Fruit fly (Drosophila melanogaster) Kc167 (cell line): ENCODE measurements around the gene CG5828.

Experiments used
- Myc ChIP-seq: fragments of >200 bp; optimal IDR thresholded peaks from 2 replicates; lab custom pipeline; 2017; ENCODE audit warnings: missing external identifiers
- Sin3A ChIP-seq: fragments of >200 bp; optimal IDR thresholded peaks from 2 replicates; lab custom pipeline; 2018; ENCODE audit warnings: missing external identifiers
- h ChIP-seq: fragments of >200 bp; optimal IDR thresholded peaks from 3 replicates; lab custom pipeline; 2018; ENCODE audit warnings: missing external identifiers
- insv ChIP-seq: fragments of >200 bp; optimal IDR thresholded peaks from 3 replicates; lab custom pipeline; 2018; ENCODE audit warnings: missing external identifiers
- psq ChIP-seq: fragments of >200 bp; optimal IDR thresholded peaks from 2 replicates; lab custom pipeline; 2017; ENCODE audit warnings: missing external identifiers
- ttk ChIP-seq: sonication (Bioruptor generic); optimal IDR thresholded peaks from 2 replicates; lab custom pipeline; 2017; ENCODE audit warnings: missing external identifiers

The CG5828 gene

DNA sequence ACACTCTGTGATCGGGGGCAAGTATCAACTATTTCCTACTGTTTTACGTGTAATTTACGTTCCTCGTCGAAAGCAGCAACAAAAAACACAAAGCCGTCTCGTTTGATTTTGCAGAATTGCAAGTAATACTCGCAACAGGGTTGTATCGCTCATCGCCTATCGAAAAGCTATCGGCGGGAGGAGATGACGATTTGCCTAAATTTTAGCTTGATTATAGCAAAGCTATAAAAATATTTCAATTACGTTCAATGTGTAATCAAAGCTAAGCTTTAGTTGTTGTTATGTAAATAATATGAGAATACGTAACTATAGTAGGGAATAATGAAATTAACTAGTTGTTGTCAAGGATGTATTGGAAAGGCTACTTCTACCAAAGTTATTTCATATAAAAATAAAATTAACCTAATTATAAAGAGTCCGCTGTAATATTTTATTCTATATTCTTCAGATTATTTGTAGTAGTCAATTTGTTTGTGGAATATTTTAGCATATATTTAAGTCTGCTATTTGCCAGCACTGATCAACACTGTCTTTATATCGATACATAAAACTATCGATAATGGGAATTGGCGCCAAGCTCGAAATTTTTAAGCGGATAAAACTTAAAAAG, 34.0 kb upstream of the CG5828 start, which contains the start of gene Rpn11:
Gene Rpn11, minus strand, starts transcription at position 146 of the 610 bp plus-strand sequence.
- TF ChIP-seq ttk (lab: Kevin White, UChicago) = no peak
- no peak for TF ChIP-seq insv (lab: Kevin White, UChicago)
- TF ChIP-seq h (lab: Kevin White, UChicago) = no peak
- no peak for TF ChIP-seq Sin3A (lab: Kevin White, UChicago)
- no peak for TF ChIP-seq psq (lab: Kevin White, UChicago)
- no peak for TF ChIP-seq Myc (lab: Kevin White, UChicago)

DNA sequence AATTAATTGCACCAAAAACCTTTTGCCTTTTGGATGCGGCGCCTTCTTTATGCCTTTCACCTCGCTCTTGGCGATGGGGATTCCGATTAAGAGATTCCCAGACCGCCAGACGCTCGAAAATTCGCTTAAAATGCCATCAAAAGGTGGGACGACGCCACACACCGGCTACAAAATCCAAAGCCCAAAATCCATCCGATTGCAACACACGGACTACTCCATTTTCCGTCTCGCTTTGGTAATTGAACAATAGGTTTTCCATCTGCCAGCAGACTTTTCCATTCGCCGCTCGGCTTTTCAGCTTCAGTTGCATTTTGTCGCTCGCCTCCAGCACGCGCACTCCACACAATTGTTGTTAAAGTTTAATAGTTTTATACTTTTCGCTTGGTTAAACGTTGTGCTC, 33.3 kb upstream of the CG5828 start, which contains the start of gene qtc:
Gene qtc, plus strand, starts transcription at position 301 of the 400 bp plus-strand sequence.
- no peak for TF ChIP-seq Sin3A (lab: Kevin White, UChicago)
- no peak for TF ChIP-seq psq (lab: Kevin White, UChicago)
- no peak for TF ChIP-seq insv (lab: Kevin White, UChicago)
- no peak for TF ChIP-seq ttk (lab: Kevin White, UChicago)
- no peak for TF ChIP-seq Myc (lab: Kevin White, UChicago)
- no peak for TF ChIP-seq h (lab: Kevin White, UChicago)

DNA sequence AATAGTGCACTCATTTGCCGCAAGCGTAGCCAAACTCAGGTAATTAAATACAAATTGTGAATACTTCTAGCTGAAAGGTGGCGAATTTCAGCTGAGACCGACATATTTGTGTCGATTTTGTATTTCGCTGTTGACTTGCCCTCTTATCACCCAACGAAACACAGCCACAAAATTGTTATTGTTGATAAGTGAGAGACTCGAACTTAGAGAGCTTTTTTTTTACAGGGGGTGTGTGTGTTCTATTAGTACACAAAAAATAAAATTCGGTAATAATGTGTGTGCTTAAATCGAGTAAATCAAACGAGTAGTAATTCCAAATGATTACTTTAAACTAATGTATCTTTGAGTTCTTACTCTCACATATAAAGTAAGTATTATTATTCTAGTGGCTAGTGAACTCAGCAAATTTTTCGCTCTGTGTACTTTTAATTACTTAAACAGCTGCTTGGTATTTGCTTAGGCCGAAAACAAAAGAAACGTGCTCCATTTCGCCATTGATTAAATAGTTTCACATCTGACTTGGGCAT, 32.8 kb upstream of the CG5828 start:
- no peak for TF ChIP-seq ttk (lab: Kevin White, UChicago)
- TF ChIP-seq Myc (lab: Kevin White, UChicago) = no peak
- TF ChIP-seq Sin3A (lab: Kevin White, UChicago) = no peak
- no peak for TF ChIP-seq psq (lab: Kevin White, UChicago)
- TF ChIP-seq insv (lab: Kevin White, UChicago) = no peak
- TF ChIP-seq h (lab: Kevin White, UChicago) = no peak

DNA sequence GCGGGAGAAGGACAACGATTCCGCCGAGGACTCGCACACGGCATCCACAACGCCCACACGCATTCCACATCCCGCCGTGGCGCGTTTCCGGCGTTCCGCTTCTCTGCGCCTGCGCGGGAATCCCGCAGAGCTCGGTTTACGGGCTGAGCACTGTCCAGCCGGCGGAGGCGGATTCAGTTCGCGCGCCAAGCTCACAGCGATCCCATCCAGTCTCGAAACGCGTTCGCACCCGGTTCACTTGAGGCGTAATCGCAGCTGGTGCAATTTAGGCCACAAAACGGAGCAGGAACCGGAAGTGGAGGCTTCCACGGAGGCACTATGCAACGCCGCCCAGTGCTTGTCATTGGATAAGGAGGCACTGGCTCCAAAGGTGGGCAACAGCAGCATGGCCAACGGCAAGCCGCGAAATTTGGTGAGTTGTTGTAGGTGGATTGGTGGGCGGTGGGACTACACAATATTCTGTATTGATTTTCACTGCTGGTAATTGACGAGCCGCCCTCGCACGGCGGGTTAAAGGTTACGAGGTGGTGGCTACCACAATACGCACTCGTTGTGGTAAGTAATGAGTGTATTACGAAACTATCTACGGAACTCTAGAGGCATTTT, 30.9 kb upstream of the CG5828 start:
- TF ChIP-seq Myc (lab: Kevin White, UChicago) (no peak), h (lab: Kevin White, UChicago) (no peak), psq (lab: Kevin White, UChicago) (no peak), insv (lab: Kevin White, UChicago) (no peak), Sin3A (lab: Kevin White, UChicago) (no peak), ttk (lab: Kevin White, UChicago) (no peak)

DNA sequence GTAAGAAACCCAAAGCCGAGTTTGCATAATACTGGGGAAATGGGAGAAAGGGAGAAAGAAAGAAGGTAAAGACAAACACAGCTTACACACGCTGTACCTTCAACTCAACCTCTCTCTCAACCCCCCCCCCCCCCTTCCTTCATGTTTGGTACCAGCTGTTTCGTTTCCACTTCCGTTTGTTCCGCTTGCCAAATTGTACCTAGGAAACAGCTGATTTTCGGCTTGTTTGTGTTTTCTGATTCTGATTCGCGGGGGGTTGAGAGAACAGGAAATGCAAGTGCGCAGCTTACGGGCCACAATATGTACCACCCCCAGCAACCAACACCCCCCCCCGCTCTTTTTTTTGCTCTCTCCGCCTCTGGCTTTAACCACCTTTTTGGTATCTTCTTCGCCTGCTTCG, 29.8 kb upstream of the CG5828 start:
- TF ChIP-seq h (lab: Kevin White, UChicago) = no peak

DNA sequence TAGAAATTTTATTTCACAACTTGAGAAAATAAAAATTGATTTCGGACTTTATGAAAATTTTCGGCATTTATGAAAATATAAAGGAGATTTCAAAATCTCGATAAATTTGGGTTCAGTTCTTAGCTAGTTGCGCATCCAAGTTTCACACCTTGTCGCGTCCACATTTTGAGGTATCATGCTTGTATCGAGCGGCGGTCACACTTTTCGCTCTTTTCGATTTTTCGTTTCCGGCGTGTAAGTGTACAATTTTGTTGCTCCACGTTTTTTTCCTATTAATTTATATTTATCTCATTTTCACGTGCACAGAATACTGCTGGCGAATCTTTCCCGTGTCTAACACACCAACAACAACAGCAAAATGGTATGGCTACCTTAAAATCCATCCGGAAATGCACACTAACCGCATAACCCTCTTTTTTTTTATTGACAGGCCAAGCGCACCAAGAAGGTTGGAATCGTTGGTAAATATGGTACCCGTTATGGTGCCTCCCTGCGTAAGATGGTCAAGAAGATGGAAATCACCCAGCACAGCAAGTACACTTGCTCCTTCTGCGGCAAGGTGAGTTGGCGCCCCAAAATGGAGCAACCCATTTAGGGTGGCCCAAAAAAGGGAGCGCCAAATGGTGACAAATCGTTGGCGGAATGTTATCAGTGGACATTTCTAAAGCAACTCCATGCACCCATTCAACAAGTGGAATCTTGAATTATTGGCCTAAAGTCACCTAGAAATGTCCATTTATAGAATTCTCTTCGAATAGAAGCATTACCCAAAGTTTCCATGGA, 22.8 kb upstream of the CG5828 start, which contains the start of gene RpL37A:
Gene RpL37A, plus strand, starts transcription at position 161 of the 783 bp plus-strand sequence.
- TF ChIP-seq Sin3A (lab: Kevin White, UChicago) (no peak), insv (lab: Kevin White, UChicago) (no peak), psq (lab: Kevin White, UChicago) (no peak), h (lab: Kevin White, UChicago) (no peak), Myc (lab: Kevin White, UChicago) (no peak), ttk (lab: Kevin White, UChicago) (no peak)

DNA sequence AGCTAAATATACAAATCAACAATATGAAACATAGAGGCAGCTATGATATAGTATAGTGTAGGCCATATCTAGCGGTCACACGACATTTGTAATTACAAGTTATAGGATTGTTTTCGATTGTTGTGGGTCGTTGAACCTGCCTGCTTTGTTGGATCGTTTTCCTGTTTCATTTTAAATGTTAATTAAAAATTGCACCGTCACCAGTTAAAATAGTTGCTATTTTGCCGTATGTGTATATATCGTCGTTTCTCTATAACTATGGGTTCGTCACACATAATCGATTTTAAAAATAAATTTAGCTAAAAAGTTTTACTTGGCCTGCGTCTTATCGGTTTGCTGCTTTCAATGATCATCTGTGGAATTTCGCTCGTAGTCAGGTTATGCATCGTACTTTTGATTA, 21.4 kb upstream of the CG5828 start:
- TF ChIP-seq h (lab: Kevin White, UChicago) (no peak), insv (lab: Kevin White, UChicago) (no peak), Myc (lab: Kevin White, UChicago) (no peak), psq (lab: Kevin White, UChicago) (no peak), Sin3A (lab: Kevin White, UChicago) (no peak), ttk (lab: Kevin White, UChicago) (no peak)

DNA sequence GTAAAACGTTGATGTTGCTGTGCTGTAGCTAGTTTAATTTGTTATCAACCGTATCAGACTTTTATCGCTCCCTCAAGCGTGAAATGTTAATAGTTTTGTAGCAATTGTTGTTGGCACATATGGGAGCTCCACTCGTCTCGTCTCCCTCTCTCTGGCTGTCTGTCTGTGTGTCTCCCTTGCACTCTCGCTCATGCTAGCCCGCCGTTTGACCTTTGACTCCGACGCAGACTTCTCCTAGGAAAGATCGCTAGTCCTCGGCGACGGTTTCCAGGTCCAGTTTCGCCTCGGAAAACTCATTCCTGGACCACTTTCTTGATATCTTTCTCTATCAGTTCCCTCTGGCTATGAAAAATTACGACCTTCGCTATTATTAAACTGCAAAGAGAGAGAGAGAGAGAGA, 14.6 kb upstream of the CG5828 start:
- no peak for TF ChIP-seq Myc (lab: Kevin White, UChicago)
- no peak for TF ChIP-seq insv (lab: Kevin White, UChicago)
- TF ChIP-seq Sin3A (lab: Kevin White, UChicago) = no peak
- no peak for TF ChIP-seq h (lab: Kevin White, UChicago)
- TF ChIP-seq psq (lab: Kevin White, UChicago) = no peak
- no peak for TF ChIP-seq ttk (lab: Kevin White, UChicago)

DNA sequence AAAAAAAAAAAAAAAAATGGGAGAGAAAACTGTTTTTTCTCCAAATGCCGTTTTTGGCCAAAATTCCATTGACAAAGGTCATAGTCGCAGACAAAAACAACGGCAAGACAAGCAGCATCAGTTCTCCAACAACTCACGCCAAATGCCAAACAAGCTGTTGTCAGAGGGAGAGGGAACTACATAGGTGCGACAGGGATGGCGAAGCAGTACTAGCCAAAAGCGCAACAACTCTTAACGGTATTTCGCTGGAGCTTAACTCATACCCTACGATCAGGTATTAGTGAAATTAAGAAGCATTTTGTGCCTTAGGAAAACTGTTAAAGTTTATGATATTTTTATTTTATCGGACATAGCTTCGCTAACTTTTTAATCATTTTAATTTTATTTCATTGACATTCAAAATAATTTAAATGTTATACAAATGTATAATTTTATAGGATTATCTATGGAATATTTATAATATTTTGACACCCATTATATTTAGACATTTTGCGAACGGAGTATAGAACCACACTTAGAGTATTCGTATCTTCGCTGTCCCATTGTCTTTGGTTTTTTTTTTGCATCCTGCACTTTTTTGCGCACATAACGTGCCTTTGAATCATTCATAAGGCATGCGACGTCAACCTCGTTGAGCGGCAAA, 13.4 kb upstream of the CG5828 start:
- no peak for TF ChIP-seq psq (lab: Kevin White, UChicago)
- TF ChIP-seq h (lab: Kevin White, UChicago) = no peak

DNA sequence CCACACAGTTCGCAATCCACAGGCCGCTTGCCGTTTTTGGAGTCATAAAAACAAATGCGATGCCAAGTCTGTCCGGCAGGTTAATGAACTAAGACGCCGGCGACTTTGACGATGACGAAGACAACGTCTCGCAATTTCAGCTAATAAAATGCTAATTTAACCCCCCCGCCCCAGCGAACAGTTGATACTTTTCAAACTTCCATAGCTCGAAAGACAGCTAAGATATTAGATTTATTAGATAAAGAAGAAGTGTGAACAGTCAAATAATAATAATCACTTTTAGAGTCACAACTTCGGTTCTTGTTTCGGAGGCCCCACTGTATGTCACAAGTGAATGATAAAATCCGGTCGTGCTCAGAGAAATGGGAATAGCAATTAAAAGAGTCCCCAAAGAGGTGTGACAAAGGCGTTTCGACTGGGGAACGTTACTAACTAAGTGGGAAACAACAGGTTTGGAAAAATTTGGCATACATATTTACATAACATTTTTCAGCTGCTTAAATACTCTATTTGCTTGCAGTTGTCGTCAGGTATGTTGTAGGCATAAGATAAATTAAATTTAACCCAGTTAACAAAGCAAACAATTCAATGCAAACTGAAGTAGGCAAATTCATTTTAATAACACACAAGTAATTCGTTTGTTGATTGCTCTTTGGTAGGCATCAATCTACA, 9.1 kb upstream of the CG5828 start:
- TF ChIP-seq h (lab: Kevin White, UChicago) (no peak), Myc (lab: Kevin White, UChicago) (no peak), psq (lab: Kevin White, UChicago) (no peak), ttk (lab: Kevin White, UChicago) (no peak), insv (lab: Kevin White, UChicago) (no peak), Sin3A (lab: Kevin White, UChicago) (no peak)
